Worm (Caenorhabditis elegans) whole organism, mixed stage, embryonic: ENCODE measurements around the gene Y53F4B.62.

ENCODE experiments used
- ceh-43 ChIP-seq: fragments of 200-800 bp; sonication (Bioruptor generic); optimal IDR thresholded peaks from 2 replicates; lab custom pipeline; 2018; ENCODE audit warnings: mild to moderate bottlenecking, missing genetic modification characterization, moderate library complexity, missing compliant biosample characterization
- elt-1 ChIP-seq: sonication (generic microtip); optimal IDR thresholded peaks from 2 replicates; lab custom pipeline; 2017; ENCODE audit warnings: missing genetic modification characterization, mild to moderate bottlenecking, missing compliant biosample characterization, antibody characterized with exemption, moderate library complexity, borderline replicate concordance; ENCODE audit not compliant: insufficient read depth
- lsy-2 ChIP-seq: fragments of 150-350 bp; optimal IDR thresholded peaks from 2 replicates; lab custom pipeline; 2014; ENCODE audit warnings: missing biosample characterization, missing genetic modification characterization
- nhr-12 ChIP-seq: fragments of 150-350 bp; optimal IDR thresholded peaks from 2 replicates; lab custom pipeline; 2014; ENCODE audit warnings: missing biosample characterization, missing genetic modification characterization
- nhr-237 ChIP-seq: fragments of 150-350 bp; optimal IDR thresholded peaks from 2 replicates; lab custom pipeline; 2014; ENCODE audit warnings: missing biosample characterization, missing genetic modification characterization
- pha-4 ChIP-seq: fragments of 150-350 bp; optimal IDR thresholded peaks from 2 replicates; lab custom pipeline; 2018; ENCODE audit warnings: missing biosample characterization, missing genetic modification reagents, missing genetic modification characterization
- snpc-4 ChIP-seq: fragments of 150-350 bp; optimal IDR thresholded peaks from 2 replicates; lab custom pipeline; 2014; ENCODE audit warnings: missing biosample characterization, missing genetic modification characterization

ce11 chrII:15109844-15110243 lies 20.6 kb downstream of the Y53F4B.62 start, which contains the start of gene Y53F4B.39:
- TF ChIP-seq nhr-237 (tag; lab: Kevin White, UChicago) (no peak), snpc-4 (no peak), lsy-2 (tag; lab: Kevin White, UChicago) (no peak), ceh-43 (GFP tag; lab: Kevin White, UChicago) (no peak), pha-4 (no peak), nhr-12 (no peak), elt-1 (tag; lab: Kevin White, UChicago) (no peak)
